Fruit fly (Drosophila melanogaster) whole organism, pupa: Measurements from ENCODE around the gene Alms1b.

Experiments used
- CG10348 ChIP-seq: fragments of 200-800 bp; sonication (Bioruptor generic); IDR thresholded peaks from 2 replicates; pipeline ENCODE4 v1.3.6; 2022; ENCODE audit warnings: missing biosample characterization, missing genetic modification characterization
- CG12605 ChIP-seq: fragments of 200-800 bp; sonication (Bioruptor generic); IDR thresholded peaks from 2 replicates; pipeline ENCODE4 v1.3.6; 2022; ENCODE audit warnings: missing biosample characterization, missing genetic modification characterization
- CG13204 ChIP-seq: fragments of 200-800 bp; sonication (Bioruptor generic); optimal IDR thresholded peaks from 2 replicates; lab custom pipeline; 2018; ENCODE audit warnings: missing biosample characterization, mild to moderate bottlenecking, missing genetic modification characterization, moderate library complexity
- CG14655 ChIP-seq: fragments of 200-800 bp; sonication (Bioruptor generic); optimal IDR thresholded peaks from 3 replicates; lab custom pipeline; 2017; ENCODE audit warnings: mild to moderate bottlenecking, missing biosample characterization, missing genetic modification reagents, missing genetic modification characterization
- CG15710 ChIP-seq: fragments of 200-800 bp; sonication (Bioruptor generic); optimal IDR thresholded peaks from 2 replicates; lab custom pipeline; 2018; ENCODE audit warnings: missing biosample characterization, mild to moderate bottlenecking, missing genetic modification characterization, moderate library complexity
- CG17806 ChIP-seq: fragments of 200-800 bp; sonication (Bioruptor generic); optimal IDR thresholded peaks from 2 replicates; lab custom pipeline; 2018; ENCODE audit warnings: missing biosample characterization, mild to moderate bottlenecking, missing genetic modification characterization, moderate library complexity
- CG32121 ChIP-seq: fragments of 200-800 bp; sonication (Bioruptor generic); IDR thresholded peaks from 2 replicates; pipeline ENCODE4 v1.3.6; 2022; ENCODE audit warnings: missing biosample characterization, missing genetic modification characterization
- CG4496 ChIP-seq: fragments of 200-800 bp; sonication (Bioruptor generic); IDR thresholded peaks from 3 replicates; pipeline ENCODE4 v1.3.6; 2022; ENCODE audit warnings: missing biosample characterization, missing genetic modification characterization
- CG8159 ChIP-seq: fragments of 200-800 bp; sonication (Bioruptor generic); optimal IDR thresholded peaks from 3 replicates; lab custom pipeline; 2018; ENCODE audit warnings: missing biosample characterization, mild to moderate bottlenecking, missing genetic modification characterization, moderate library complexity
- CG8301 ChIP-seq: fragments of 200-800 bp; sonication (Bioruptor generic); optimal IDR thresholded peaks from 2 replicates; lab custom pipeline; 2018; ENCODE audit warnings: missing biosample characterization, mild to moderate bottlenecking, missing genetic modification characterization
- CG9948 ChIP-seq: fragments of 200-800 bp; sonication (Bioruptor generic); optimal IDR thresholded peaks from 2 replicates; lab custom pipeline; 2018; ENCODE audit warnings: missing biosample characterization, mild to moderate bottlenecking, missing genetic modification characterization, moderate library complexity
- D1 ChIP-seq: fragments of 200-800 bp; sonication (Bioruptor generic); optimal IDR thresholded peaks from 2 replicates; lab custom pipeline; 2018; ENCODE audit warnings: missing biosample characterization, mild to moderate bottlenecking, missing genetic modification characterization, moderate library complexity
- EcR ChIP-seq: fragments of 200-800 bp; sonication (Bioruptor generic); optimal IDR thresholded peaks from 3 replicates; lab custom pipeline; 2019; ENCODE audit warnings: missing biosample characterization, missing genetic modification characterization, mild to moderate bottlenecking, moderate library complexity, missing genetic modification reagents
- Ets98B ChIP-seq: fragments of 200-800 bp; sonication (Bioruptor generic); IDR thresholded peaks from 2 replicates; pipeline ENCODE4 v1.3.6; 2022; ENCODE audit warnings: missing biosample characterization, missing genetic modification characterization
- Pif1A ChIP-seq: fragments of 200-800 bp; sonication (Bioruptor generic); optimal IDR thresholded peaks from 3 replicates; lab custom pipeline; 2016; ENCODE audit warnings: missing biosample characterization, missing genetic modification characterization
- Pif1B ChIP-seq: fragments of 200-800 bp; sonication (Bioruptor generic); optimal IDR thresholded peaks from 3 replicates; lab custom pipeline; 2016; ENCODE audit warnings: missing biosample characterization, missing genetic modification characterization
- Snoo ChIP-seq: fragments of 200-800 bp; sonication (Bioruptor generic); optimal IDR thresholded peaks from 3 replicates; lab custom pipeline; 2017; ENCODE audit warnings: missing biosample characterization, mild to moderate bottlenecking, missing genetic modification characterization, inconsistent platforms
- fd96Ca ChIP-seq: fragments of 200-800 bp; sonication (Bioruptor generic); IDR thresholded peaks from 3 replicates; pipeline ENCODE4 v1.3.6; 2022; ENCODE audit warnings: missing biosample characterization, missing genetic modification characterization
- gl ChIP-seq: fragments of 200-800 bp; sonication (Bioruptor generic); optimal IDR thresholded peaks from 2 replicates; lab custom pipeline; 2018; ENCODE audit warnings: missing biosample characterization, mild to moderate bottlenecking, missing genetic modification characterization
- rn ChIP-seq: fragments of 200-800 bp; sonication (Bioruptor generic); IDR thresholded peaks from 2 replicates; pipeline ENCODE4 v1.3.6; 2022; ENCODE audit warnings: missing biosample characterization, missing genetic modification characterization

The Alms1b gene

DNA sequence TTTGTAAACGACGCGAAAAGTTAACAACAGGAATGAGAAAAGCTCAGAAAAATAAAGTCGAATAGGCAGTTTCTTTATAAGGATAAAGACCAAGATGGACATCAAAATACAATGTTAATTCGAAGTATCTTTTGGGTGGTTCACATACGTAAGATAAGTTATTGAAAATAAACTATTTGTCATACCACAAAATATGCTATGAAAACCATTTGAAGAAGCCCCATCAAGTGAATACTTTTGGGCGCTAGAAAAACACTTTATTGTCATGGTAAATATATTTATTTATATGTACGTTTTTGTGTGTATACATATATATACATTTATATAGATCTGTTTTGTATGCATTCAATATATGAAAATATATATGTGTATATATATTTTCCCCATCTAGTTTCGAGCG is 27.2 kb upstream of the Alms1b start:
- TF ChIP-seq CG4496 (GFP tag; lab: Robert Waterston, UW): peak; percentile 33; the same call in 1 of the 3 replicates
- TF ChIP-seq fd96Ca (GFP tag; lab: Robert Waterston, UW): no peak
- no peak for TF ChIP-seq Pif1A
- TF ChIP-seq CG8301 (tag; lab: Kevin White, UChicago): no peak
- TF ChIP-seq CG12605: no peak

DNA sequence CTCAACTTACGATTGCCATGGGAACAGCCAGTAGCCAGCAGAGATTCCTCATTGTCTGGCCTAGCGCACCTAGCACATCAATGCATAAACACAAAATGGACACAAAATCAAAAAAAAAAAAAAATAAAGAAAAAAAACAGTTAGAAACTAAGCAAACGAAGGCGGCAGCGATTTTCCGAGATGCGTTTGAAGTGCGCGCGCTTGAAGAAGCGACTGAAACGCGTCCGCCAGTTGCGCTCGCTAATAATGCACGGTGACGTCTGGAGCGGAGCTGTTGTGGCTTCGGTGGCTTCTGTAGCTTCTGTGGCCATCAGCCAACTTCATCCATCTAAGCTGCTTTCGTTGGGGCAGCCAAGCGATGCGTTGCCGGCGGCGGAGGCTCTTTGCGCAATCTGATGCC is 23.7 kb upstream of the Alms1b start, which contains the start of gene CG15473:
Gene CG15473 (minus strand): TSS at position 101 of the 400 bp plus-strand sequence.
- TF ChIP-seq CG13204: no peak
- TF ChIP-seq CG12605: no peak
- TF ChIP-seq CG17806: no peak
- TF ChIP-seq D1 (tag; lab: Kevin White, UChicago): no peak
- TF ChIP-seq CG15710: no peak
- no peak for TF ChIP-seq Snoo (tag; lab: Kevin White, UChicago)
- no peak for TF ChIP-seq rn (GFP tag; lab: Robert Waterston, UW)
- no peak for TF ChIP-seq fd96Ca (GFP tag; lab: Robert Waterston, UW)
- TF ChIP-seq CG8159 (tag; lab: Kevin White, UChicago): no peak
- no peak for TF ChIP-seq Ets98B (GFP tag; lab: Robert Waterston, UW)
- no peak for TF ChIP-seq CG10348 (GFP tag; lab: Robert Waterston, UW)
- TF ChIP-seq Pif1B (GFP tag; lab: Kevin White, UChicago): no peak
- TF ChIP-seq gl (tag; lab: Kevin White, UChicago): no peak
- TF ChIP-seq CG8301 (tag; lab: Kevin White, UChicago): no peak
- TF ChIP-seq CG32121 (GFP tag; lab: Robert Waterston, UW): no peak
- TF ChIP-seq CG14655 (GFP tag; lab: Kevin White, UChicago): no peak
- no peak for TF ChIP-seq EcR (GFP tag; lab: Kevin White, UChicago)
- no peak for TF ChIP-seq Pif1A

DNA sequence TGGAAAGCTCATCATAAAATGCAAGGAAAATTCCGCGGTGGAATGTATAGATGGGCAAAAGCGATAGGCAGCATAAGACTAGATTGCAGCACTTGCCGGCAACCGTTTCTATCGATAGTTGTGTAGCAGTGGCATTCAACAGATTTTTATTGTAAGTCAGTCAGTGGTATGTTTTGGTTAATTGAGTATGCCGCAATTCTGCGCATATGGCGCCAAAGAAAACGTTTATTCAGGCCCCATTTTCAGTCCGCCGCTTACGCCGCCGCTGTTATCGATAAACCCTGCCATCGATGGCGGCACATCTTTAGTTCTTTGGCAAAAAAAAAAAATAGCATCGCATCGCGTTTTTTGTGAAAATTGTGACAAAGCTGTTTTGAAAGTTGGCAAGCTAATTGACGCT is 19.0 kb upstream of the Alms1b start, which contains the start of the genes Cbp80 and Torsin:
Gene Cbp80 (plus strand): TSS at position 265 of the 400 bp plus-strand sequence.
Gene Torsin (minus strand): TSS at position 282 of the 400 bp plus-strand sequence.
- TF ChIP-seq CG32121 (GFP tag; lab: Robert Waterston, UW) (0 out of 2 replicates have a peak, but pooled peaks have one; percentile 24), CG12605 (no peak), fd96Ca (GFP tag; lab: Robert Waterston, UW) (0 out of 3 replicates have a peak, but pooled peaks have one; percentile 23)

- TF ChIP-seq Ets98B (GFP tag; lab: Robert Waterston, UW): no peak
- no peak for TF ChIP-seq CG4496 (GFP tag; lab: Robert Waterston, UW)
- TF ChIP-seq CG8159 (tag; lab: Kevin White, UChicago): no peak
- no peak for TF ChIP-seq gl (tag; lab: Kevin White, UChicago)
- TF ChIP-seq CG15710: no peak
- TF ChIP-seq Pif1B (GFP tag; lab: Kevin White, UChicago): no peak
- no peak for TF ChIP-seq CG9948 (tag; lab: Kevin White, UChicago)
- no peak for TF ChIP-seq CG17806
- no peak for TF ChIP-seq Snoo (tag; lab: Kevin White, UChicago)
- TF ChIP-seq CG14655 (GFP tag; lab: Kevin White, UChicago): no peak
- no peak for TF ChIP-seq rn (GFP tag; lab: Robert Waterston, UW)
- no peak for TF ChIP-seq CG8301 (tag; lab: Kevin White, UChicago)
- TF ChIP-seq, all 21 proteins: peak for 0
These were observed 16.7 kb upstream of the Alms1b start, which contains the start of the genes HLH4C and mRpL30 for dm6 chrX:4647316-4648046. Gene HLH4C, minus strand, starts transcription at chrX:4647414. Gene mRpL30, plus strand, starts transcription at chrX:4647871.

dm6 chrX:4644768-4645167 is 14.0 kb upstream of the Alms1b start, which contains the start of gene CG3062:
Gene CG3062, minus strand, starts transcription at chrX:4644868.
- TF ChIP-seq CG9948 (tag; lab: Kevin White, UChicago) (no peak), CG13204 (no peak), D1 (tag; lab: Kevin White, UChicago) (no peak), Pif1A (no peak), CG8159 (tag; lab: Kevin White, UChicago) (no peak), CG17806 (no peak), CG12605 (no peak), Pif1B (GFP tag; lab: Kevin White, UChicago) (no peak), CG15710 (no peak), CG14655 (GFP tag; lab: Kevin White, UChicago) (no peak), gl (tag; lab: Kevin White, UChicago) (no peak), EcR (GFP tag; lab: Kevin White, UChicago) (no peak), Snoo (tag; lab: Kevin White, UChicago) (no peak)

DNA sequence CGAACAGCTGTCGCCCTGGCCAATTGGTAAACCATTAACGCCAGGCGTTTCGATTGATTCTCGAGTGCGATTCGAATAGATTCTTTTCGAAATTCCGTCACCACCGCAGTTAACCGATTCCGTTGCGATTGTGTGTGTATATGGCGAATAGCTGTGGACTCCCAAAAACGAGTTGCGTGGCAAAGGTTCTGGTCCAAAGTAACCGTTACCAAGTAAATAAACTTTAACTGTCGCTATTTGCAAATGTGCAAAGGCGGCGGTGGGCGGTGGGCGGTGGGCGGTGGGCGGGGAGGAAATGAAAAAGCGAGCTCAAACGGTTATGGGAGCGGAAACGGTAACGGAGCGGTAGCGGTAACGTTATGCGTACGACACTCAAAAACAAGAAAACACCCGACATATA is 13.2 kb upstream of the Alms1b start, which contains the start of gene CG3081:
Gene CG3081 (minus strand): TSS at position 101 of the 400 bp plus-strand sequence.
- no peak for TF ChIP-seq EcR (GFP tag; lab: Kevin White, UChicago)
- no peak for TF ChIP-seq CG10348 (GFP tag; lab: Robert Waterston, UW)
- TF ChIP-seq CG15710: no peak
- no peak for TF ChIP-seq Pif1A
- no peak for TF ChIP-seq Pif1B (GFP tag; lab: Kevin White, UChicago)
- TF ChIP-seq rn (GFP tag; lab: Robert Waterston, UW): no peak
- TF ChIP-seq CG8301 (tag; lab: Kevin White, UChicago): no peak
- no peak for TF ChIP-seq CG14655 (GFP tag; lab: Kevin White, UChicago)
